Fruit fly (Drosophila melanogaster) whole organism, embryonic: ENCODE measurements around the gene TbCMF46.

Source experiments
- ATbp ChIP-seq: fragments of 200-800 bp; sonication (Bioruptor generic); optimal IDR thresholded peaks from 2 replicates; lab custom pipeline; 2017; ENCODE audit warnings: missing biosample characterization, mild to moderate bottlenecking, missing genetic modification characterization, missing genetic modification reagents
- CG10274 ChIP-seq: fragments of 200-800 bp; sonication (Bioruptor generic); optimal IDR thresholded peaks from 3 replicates; lab custom pipeline; 2017; ENCODE audit warnings: missing biosample characterization, mild to moderate bottlenecking, missing genetic modification characterization
- CG10321 ChIP-seq: fragments of 200-800 bp; sonication (Bioruptor generic); IDR thresholded peaks from 2 replicates; pipeline ENCODE4 v1.3.6; 2022; ENCODE audit warnings: missing biosample characterization, missing genetic modification characterization
- CG11247 ChIP-seq: fragments of 200-800 bp; sonication (Bioruptor generic); IDR thresholded peaks from 2 replicates; pipeline ENCODE4 v1.3.6; 2022; ENCODE audit warnings: missing biosample characterization, missing genetic modification characterization
- CG11723 ChIP-seq: fragments of 200-800 bp; sonication (Bioruptor generic); optimal IDR thresholded peaks from 2 replicates; lab custom pipeline; 2017; ENCODE audit warnings: missing biosample characterization, mild to moderate bottlenecking, missing genetic modification characterization
- CG12219 ChIP-seq: fragments of 200-800 bp; sonication (Bioruptor generic); optimal IDR thresholded peaks from 3 replicates; lab custom pipeline; 2018; ENCODE audit warnings: missing biosample characterization, mild to moderate bottlenecking, missing genetic modification characterization
- CG12744 ChIP-seq: fragments of 200-800 bp; sonication (Bioruptor generic); optimal IDR thresholded peaks from 2 replicates; lab custom pipeline; 2016; ENCODE audit warnings: missing biosample characterization, missing genetic modification characterization
- CG13123 ChIP-seq: fragments of 200-800 bp; sonication (Bioruptor generic); optimal IDR thresholded peaks from 2 replicates; lab custom pipeline; 2016; ENCODE audit warnings: missing biosample characterization, missing genetic modification characterization
- CG14667 ChIP-seq: fragments of 200-800 bp; sonication (Bioruptor generic); IDR thresholded peaks from 2 replicates; pipeline ENCODE4 v1.3.6; 2022; ENCODE audit warnings: missing biosample characterization, missing genetic modification characterization
- CG14965 ChIP-seq: fragments of 200-800 bp; sonication (Bioruptor generic); optimal IDR thresholded peaks from 2 replicates; lab custom pipeline; 2016; ENCODE audit warnings: missing biosample characterization, missing genetic modification characterization, borderline replicate concordance
- CG18476 ChIP-seq: fragments of 200-800 bp; sonication (Bioruptor generic); optimal IDR thresholded peaks from 2 replicates; lab custom pipeline; 2016; ENCODE audit warnings: missing biosample characterization, mild to moderate bottlenecking, missing genetic modification characterization
- CG2199 ChIP-seq: fragments of 200-800 bp; sonication (Bioruptor generic); IDR thresholded peaks from 3 replicates; pipeline ENCODE4 v1.3.6; 2022; ENCODE audit warnings: missing biosample characterization, missing genetic modification characterization
- CG3726 ChIP-seq: fragments of 200-800 bp; sonication (Bioruptor generic); IDR thresholded peaks from 3 replicates; pipeline ENCODE4, ENCODE4 v1.3.6; 2022; ENCODE audit warnings: missing biosample characterization, missing genetic modification characterization
- CG8290 ChIP-seq, 3 experiments: fragments of 200-800 bp; sonication (Bioruptor generic); optimal IDR thresholded peaks; 2 replicates each; lab custom pipeline; 2016 to 2019; ENCODE audit warnings: missing biosample characterization in 3 of 3, missing genetic modification characterization in 3 of 3, mild to moderate bottlenecking in 2 of 3, moderate library complexity in 1 of 3
- CG8478 ChIP-seq: fragments of >200 bp; optimal IDR thresholded peaks from 2 replicates; lab custom pipeline; 2018
- CG8765 ChIP-seq: fragments of 200-800 bp; sonication (Bioruptor generic); IDR thresholded peaks from 2 replicates; pipeline ENCODE4 v1.3.6; 2022; ENCODE audit warnings: missing biosample characterization, missing genetic modification characterization
- CG9215 ChIP-seq: fragments of 200-800 bp; sonication (Bioruptor generic); IDR thresholded peaks from 2 replicates; pipeline ENCODE4 v1.3.6; 2022; ENCODE audit warnings: missing biosample characterization, missing genetic modification characterization
- E2f1 ChIP-seq: fragments of 200-800 bp; sonication (Bioruptor generic); IDR thresholded peaks from 2 replicates; pipeline ENCODE4 v1.3.6; 2022; ENCODE audit warnings: missing biosample characterization, missing genetic modification characterization
- Gug ChIP-seq: fragments of 200-800 bp; sonication (Bioruptor generic); IDR thresholded peaks from 4 replicates; pipeline ENCODE4 v1.3.6; 2022; ENCODE audit warnings: missing biosample characterization, missing genetic modification characterization
- H2.0 ChIP-seq: fragments of 200-800 bp; sonication (Bioruptor generic); IDR thresholded peaks from 2 replicates; pipeline ENCODE4 v1.3.6; 2022; ENCODE audit warnings: missing biosample characterization, missing genetic modification characterization
- Hand ChIP-seq: fragments of 200-800 bp; sonication (Bioruptor generic); optimal IDR thresholded peaks from 2 replicates; lab custom pipeline; 2017; ENCODE audit warnings: mild to moderate bottlenecking, missing biosample characterization, missing genetic modification reagents, missing genetic modification characterization
- Kr ChIP-seq: fragments of 200-800 bp; sonication (Bioruptor generic); optimal IDR thresholded peaks from 2 replicates; lab custom pipeline; 2017; ENCODE audit warnings: missing biosample characterization, mild to moderate bottlenecking, missing genetic modification characterization
- Lim3 ChIP-seq: fragments of 200-800 bp; sonication (Bioruptor generic); IDR thresholded peaks from 2 replicates; pipeline ENCODE4 v1.3.6; 2022; ENCODE audit warnings: missing biosample characterization, missing genetic modification characterization
- Mad ChIP-seq: fragments of 200-800 bp; sonication (Bioruptor generic); optimal IDR thresholded peaks from 2 replicates; lab custom pipeline; 2016; ENCODE audit warnings: missing biosample characterization, missing genetic modification characterization
- NC2α ChIP-seq: fragments of 200-800 bp; sonication (Bioruptor generic); optimal IDR thresholded peaks from 2 replicates; lab custom pipeline; 2016; ENCODE audit warnings: missing biosample characterization, missing genetic modification characterization
- NK7.1 ChIP-seq: fragments of 200-800 bp; sonication (Bioruptor generic); optimal IDR thresholded peaks from 3 replicates; lab custom pipeline; 2016; ENCODE audit warnings: missing biosample characterization, missing genetic modification characterization
- Nf-YA ChIP-seq: fragments of 200-800 bp; sonication (Bioruptor generic); IDR thresholded peaks from 2 replicates; pipeline ENCODE4 v1.3.6; 2022; ENCODE audit warnings: missing biosample characterization, missing genetic modification characterization
- NfI ChIP-seq: fragments of 200-800 bp; sonication (Bioruptor generic); optimal IDR thresholded peaks from 3 replicates; lab custom pipeline; 2018; ENCODE audit warnings: missing biosample characterization, mild to moderate bottlenecking, missing genetic modification characterization, moderate library complexity
- Ptx1 ChIP-seq: fragments of 200-800 bp; sonication (Bioruptor generic); IDR thresholded peaks from 2 replicates; pipeline ENCODE4 v1.3.6; 2022; ENCODE audit warnings: missing biosample characterization, missing genetic modification characterization
- Side ChIP-seq: fragments of 200-800 bp; sonication (Bioruptor generic); optimal IDR thresholded peaks from 2 replicates; lab custom pipeline; 2016; ENCODE audit warnings: missing biosample characterization, missing genetic modification characterization
- ap ChIP-seq: fragments of 200-800 bp; sonication (Bioruptor generic); IDR thresholded peaks from 2 replicates; pipeline ENCODE4 v1.3.6; 2022; ENCODE audit warnings: missing biosample characterization, missing genetic modification characterization
- ash1 ChIP-seq: fragments of 200-800 bp; sonication (Bioruptor generic); optimal IDR thresholded peaks from 2 replicates; lab custom pipeline; 2018; ENCODE audit warnings: missing biosample characterization, mild to moderate bottlenecking, missing genetic modification characterization
- bowl ChIP-seq: fragments of 200-800 bp; sonication (Bioruptor generic); IDR thresholded peaks from 2 replicates; pipeline ENCODE4 v1.3.6; 2022; ENCODE audit warnings: missing biosample characterization, missing genetic modification characterization
- btn ChIP-seq: fragments of 200-800 bp; sonication (Bioruptor generic); optimal IDR thresholded peaks from 2 replicates; lab custom pipeline; 2016; ENCODE audit warnings: missing biosample characterization, missing genetic modification characterization
- caup ChIP-seq: fragments of 200-800 bp; sonication (Bioruptor generic); optimal IDR thresholded peaks from 3 replicates; lab custom pipeline; 2017; ENCODE audit warnings: missing biosample characterization, mild to moderate bottlenecking, missing genetic modification characterization, moderate library complexity; ENCODE audit not compliant: severe bottlenecking
- en ChIP-seq: fragments of 200-800 bp; sonication (Bioruptor generic); optimal IDR thresholded peaks from 2 replicates; lab custom pipeline; 2016; ENCODE audit warnings: missing biosample characterization, missing genetic modification characterization
- gt ChIP-seq: fragments of 200-800 bp; sonication (Bioruptor generic); IDR thresholded peaks from 2 replicates; pipeline ENCODE4 v1.3.6; 2022; ENCODE audit warnings: missing biosample characterization, missing genetic modification characterization
- h ChIP-seq: fragments of >200 bp; optimal IDR thresholded peaks from 2 replicates; lab custom pipeline; 2017
- nerfin-2 ChIP-seq: fragments of 200-800 bp; sonication (Bioruptor generic); IDR thresholded peaks from 2 replicates; pipeline ENCODE4 v1.3.6; 2022; ENCODE audit warnings: missing biosample characterization, missing genetic modification characterization; ENCODE audit not compliant: partially characterized antibody
- pb ChIP-seq: fragments of 200-800 bp; sonication (Bioruptor generic); optimal IDR thresholded peaks from 3 replicates; lab custom pipeline; 2016; ENCODE audit warnings: missing biosample characterization, missing genetic modification characterization
- peb ChIP-seq: fragments of 200-800 bp; sonication (Bioruptor generic); IDR thresholded peaks from 2 replicates; pipeline ENCODE4 v1.3.6; 2022; ENCODE audit warnings: missing biosample characterization, missing genetic modification characterization
- seq ChIP-seq: fragments of 200-800 bp; sonication (Bioruptor generic); IDR thresholded peaks from 2 replicates; pipeline ENCODE4 v1.3.6; 2022; ENCODE audit warnings: missing biosample characterization, missing genetic modification characterization
- tap ChIP-seq: fragments of 200-800 bp; optimal IDR thresholded peaks from 3 replicates; lab custom pipeline; 2019; ENCODE audit warnings: missing biosample characterization, mild to moderate bottlenecking, missing genetic modification characterization, moderate library complexity
- trem ChIP-seq: fragments of 200-800 bp; optimal IDR thresholded peaks from 3 replicates; lab custom pipeline; 2019; ENCODE audit warnings: missing biosample characterization, mild to moderate bottlenecking, missing genetic modification characterization, moderate library complexity
- tup ChIP-seq: fragments of 200-800 bp; sonication (Bioruptor generic); optimal IDR thresholded peaks from 2 replicates; lab custom pipeline; 2016; ENCODE audit warnings: missing biosample characterization, mild to moderate bottlenecking, missing genetic modification characterization, moderate library complexity
- vvl ChIP-seq: fragments of 200-800 bp; sonication (Bioruptor generic); IDR thresholded peaks from 2 replicates; pipeline ENCODE4 v1.3.6; 2022; ENCODE audit warnings: missing biosample characterization, missing genetic modification characterization

The TbCMF46 gene

dm6 chr2L:9915011-9915850 is 9.4 kb downstream of the TbCMF46 start, which contains the start of gene yip2 (continued):
- TF ChIP-seq CG8765 (GFP tag; lab: Robert Waterston, UW) (no peak), H2.0 (GFP tag; lab: Robert Waterston, UW) (peak; percentile 42; the same call in 1 of the 2 replicates), btn (no peak), CG13123 (GFP tag; lab: Kevin White, UChicago) (no peak), caup (GFP tag; lab: Kevin White, UChicago) (peak; percentile 55), bowl (GFP tag; lab: Robert Waterston, UW) (no peak; the same call in 1 of the 2 replicates), CG10321 (GFP tag; lab: Robert Waterston, UW) (peak; percentile 42; the same call in 1 of the 2 replicates), Hand (GFP tag; lab: Kevin White, UChicago) (peak; percentile 54), CG3726 (no peak), Nf-YA (GFP tag; lab: Robert Waterston, UW) (peak; percentile 51; the same call in 1 of the 2 replicates), tap (tag; lab: Kevin White, UChicago) (peak; percentile 48), Ptx1 (peak; percentile 52; the same call in 1 of the 2 replicates), CG10274 (GFP tag; lab: Kevin White, UChicago) (no peak), ap (GFP tag; lab: Robert Waterston, UW) (peak; percentile 52), CG8478 (lab: Kevin White, UChicago) (no peak), peb (GFP tag; lab: Robert Waterston, UW) (no peak; the same call in 1 of the 2 replicates), ash1 (GFP tag; lab: Kevin White, UChicago) (no peak), CG2199 (no peak), CG9215 (no peak), vvl (GFP tag; lab: Robert Waterston, UW) (peak; percentile 83), CG11723 (GFP tag; lab: Kevin White, UChicago) (peak; percentile 33), ATbp (GFP tag; lab: Kevin White, UChicago) (peak; percentile 44), tup (no peak), NfI (GFP tag; lab: Kevin White, UChicago) (peak; percentile 58), E2f1 (GFP tag; lab: Robert Waterston, UW) (peak; percentile 17; the same call in 1 of the 2 replicates), gt (GFP tag; lab: Robert Waterston, UW) (no peak), CG14965 (GFP tag; lab: Kevin White, UChicago) (no peak), CG14667 (GFP tag; lab: Robert Waterston, UW) (no peak), Lim3 (GFP tag; lab: Robert Waterston, UW) (no peak), CG12219 (GFP tag; lab: Kevin White, UChicago) (peak; percentile 57), NC2α (GFP tag; lab: Kevin White, UChicago) (no peak), Mad (GFP tag; lab: Kevin White, UChicago) (peak; percentile 17), CG18476 (GFP tag; lab: Kevin White, UChicago) (no peak), nerfin-2 (GFP tag; lab: Robert Waterston, UW) (no peak), h (lab: Kevin White, UChicago) (no peak), CG11247 (GFP tag; lab: Robert Waterston, UW) (peak; percentile 40), Gug (GFP tag; lab: Robert Waterston, UW) (peak; percentile 28; the same call in 1 of the 4 replicates), seq (GFP tag; lab: Robert Waterston, UW) (peak; percentile 46; the same call in 1 of the 2 replicates), pb (no peak), trem (tag; lab: Kevin White, UChicago) (no peak), NK7.1 (GFP tag; lab: Kevin White, UChicago) (no peak), CG8290 (GFP tag; optimal IDR thresholded peaks at IDR 0.05; lab: Kevin White, UChicago) (no peak), CG8290 (tag; optimal IDR thresholded peaks at IDR 0.05; lab: Kevin White, UChicago) (peak in 1 of 2 experiments; percentile 86), Kr (GFP tag; lab: Kevin White, UChicago) (no peak), en (GFP tag; lab: Kevin White, UChicago) (no peak), Side (GFP tag; lab: Kevin White, UChicago) (peak; percentile 30), CG12744 (GFP tag; lab: Kevin White, UChicago) (peak; percentile 7)
